Worm (Caenorhabditis elegans): ENCODE measurements around the gene srab-14.

The srab-14 gene

ce11 chrII:7531478-7531877, 32.2 kb upstream of the srab-14 start:
- TF ChIP-seq tbp1 (GFP tag; optimal IDR thresholded peaks at IDR 0.05) (no peak), aptf-2 (GFP tag; conservative IDR thresholded peaks at IDR 0.05) (no peak), gei-17 (GFP tag; optimal IDR thresholded peaks at IDR 0.05) (no peak), lin-40 (tag; optimal IDR thresholded peaks at IDR 0.05) (no peak), bed-2 (GFP tag; IDR thresholded peaks at IDR 0.05) (no peak), ztf-22 (GFP tag; optimal IDR thresholded peaks at IDR 0.05) (no peak), snpc-4 (GFP tag; optimal IDR thresholded peaks at IDR 0.05) (no peak), snpc-4 (tag; optimal IDR thresholded peaks at IDR 0.05) (no peak), dpl-1 (GFP tag; optimal IDR thresholded peaks at IDR 0.05) (no peak), hrde-1 (tag; optimal IDR thresholded peaks at IDR 0.05; ENCODE audit: borderline replicate concordance) (no peak), die-1 (tag; optimal IDR thresholded peaks at IDR 0.05) (no peak), madf-3 (GFP tag; IDR thresholded peaks at IDR 0.05) (no peak), hlh-12 (tag; optimal IDR thresholded peaks at IDR 0.05) (no peak), dox-1 (GFP tag; IDR thresholded peaks at IDR 0.05) (no peak), attf-6 (GFP tag; IDR thresholded peaks at IDR 0.05) (no peak), mel-28 (tag; optimal IDR thresholded peaks at IDR 0.05; ENCODE audit: borderline replicate concordance) (no peak), attf-5 (GFP tag; optimal IDR thresholded peaks at IDR 0.05) (no peak), F55B11.4 (tag; optimal IDR thresholded peaks at IDR 0.05; ENCODE audit: borderline replicate concordance, insufficient read depth) (no peak), zim-3 (tag; optimal IDR thresholded peaks at IDR 0.05) (no peak)

ce11 chrII:7530944-7531343, 31.7 kb upstream of the srab-14 start, which contains the start of gene wrt-1:
TSS of gene wrt-1 (plus strand) at chrII:7530996.
- TF ChIP-seq Y53G8AR.9 (GFP tag; conservative IDR thresholded peaks at IDR 0.05) = peak; percentile 56
- TF ChIP-seq C06A6.2 (GFP tag; conservative IDR thresholded peaks at IDR 0.05) = peak; percentile 59; the same call in 1 of the 2 replicates
- peak; percentile 4 for TF ChIP-seq atf-7 (tag; optimal IDR thresholded peaks at IDR 0.05)
- TF ChIP-seq pbrm-1 (GFP tag; IDR thresholded peaks at IDR 0.05) = peak; percentile 43; the same call in 1 of the 2 replicates
- TF ChIP-seq dox-1 (GFP tag; IDR thresholded peaks at IDR 0.05) = 0 out of 2 replicates have a peak, but pooled peaks have one; percentile 13
- no peak for TF ChIP-seq pha-4 (tag; optimal IDR thresholded peaks at IDR 0.05)
- TF ChIP-seq Y56A3A.18 (GFP tag; IDR thresholded peaks at IDR 0.05) = 0 out of 2 replicates have a peak, but pooled peaks have one; percentile 64
- no peak for TF ChIP-seq nhr-90 (tag; optimal IDR thresholded peaks at IDR 0.05)
- TF ChIP-seq mcd-1 (GFP tag; IDR thresholded peaks at IDR 0.05) = peak; percentile 44

ce11 chrII:7529078-7529683, 29.9 kb upstream of the srab-14 start, which contains the start of gene ZK1290.5:
TSS of gene ZK1290.5 (plus strand) at chrII:7529643.
- TF ChIP-seq ets-4 (GFP tag; optimal IDR thresholded peaks at IDR 0.05) (no peak), pha-4 (tag; optimal IDR thresholded peaks at IDR 0.05) (peak; percentile 80), dpl-1 (GFP tag; optimal IDR thresholded peaks at IDR 0.05) (no peak), tbx-9 (tag; optimal IDR thresholded peaks at IDR 0.05; ENCODE audit: borderline replicate concordance) (no peak), xnd-1 (tag; optimal IDR thresholded peaks at IDR 0.05) (no peak), B0336.3 (GFP tag; IDR thresholded peaks at IDR 0.05) (peak; percentile 86), lir-1 (GFP tag; conservative IDR thresholded peaks at IDR 0.05) (no peak), Y95B8A.8 (GFP tag; IDR thresholded peaks at IDR 0.05) (no peak), chd-7 (tag; optimal IDR thresholded peaks at IDR 0.05) (peak; percentile 87), lag-1 (GFP tag; IDR thresholded peaks at IDR 0.05) (no peak), nhr-80 (tag; optimal IDR thresholded peaks at IDR 0.05) (peak; percentile 77), athp-1 (tag; optimal IDR thresholded peaks at IDR 0.05) (peak; percentile 44), snpc-4 (GFP tag; optimal IDR thresholded peaks at IDR 0.05) (no peak), snpc-4 (tag; optimal IDR thresholded peaks at IDR 0.05) (peak in 1 of 4 experiments; percentile 44), sea-2 (GFP tag; IDR thresholded peaks at IDR 0.05) (no peak), B0035.1 (tag; optimal IDR thresholded peaks at IDR 0.05) (peak; percentile 31), snpc-1.1 (tag; optimal IDR thresholded peaks at IDR 0.05; ENCODE audit: insufficient read depth) (no peak), lsy-27 (tag; optimal IDR thresholded peaks at IDR 0.05; ENCODE audit: borderline replicate concordance, insufficient read depth) (no peak), K12H6.12 (tag; optimal IDR thresholded peaks at IDR 0.05) (peak; percentile 86), attf-5 (GFP tag; optimal IDR thresholded peaks at IDR 0.05) (peak; percentile 74), cebp-1 (GFP tag; IDR thresholded peaks at IDR 0.05) (no peak), cebp-1 (tag; optimal IDR thresholded peaks at IDR 0.05) (peak; percentile 79), nfya-2 (GFP tag; IDR thresholded peaks at IDR 0.05) (no peak)

Data from whole organism, young adult.